Worm (Caenorhabditis elegans): ENCODE results near the gene nduf-11.

DNA sequence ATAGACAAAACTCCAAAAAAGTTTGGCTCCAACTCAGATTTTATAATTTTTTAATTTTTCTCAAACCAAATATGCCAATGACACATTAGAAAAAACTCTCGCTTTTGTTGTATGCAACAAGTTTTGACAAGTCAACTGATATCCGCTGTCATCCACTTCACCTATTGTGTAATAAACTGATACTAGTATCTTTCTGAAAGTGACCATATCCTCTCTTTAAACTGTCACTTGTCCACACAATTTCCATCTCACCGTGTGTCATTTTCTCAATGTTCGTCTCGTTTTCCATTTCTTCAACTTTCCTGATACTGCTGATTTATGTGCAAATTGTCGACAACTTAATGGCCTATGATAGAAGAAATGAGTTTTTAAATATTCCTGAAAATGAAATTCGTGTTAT is 37.6 kb upstream of the nduf-11 start, which contains the start of the genes C33B4.5 and C33B4.4:
- TF ChIP-seq him-1 (tag; optimal IDR thresholded peaks at IDR 0.05) (no peak), dao-5 (tag; optimal IDR thresholded peaks at IDR 0.05) (no peak)

Measured in whole organism, L4/young adult.